Worm (Caenorhabditis elegans) whole organism, late embryonic: Measurements from ENCODE around the gene C37E2.10.

Experiments
- C08G9.2 ChIP-seq: sonication (generic microtip); optimal IDR thresholded peaks from 2 replicates; lab custom pipeline; 2016; ENCODE audit warnings: mild to moderate bottlenecking, missing genetic modification characterization, moderate library complexity, missing compliant biosample characterization
- C38D4.7 ChIP-seq: fragments of 200-800 bp; sonication (Bioruptor generic); optimal IDR thresholded peaks from 2 replicates; lab custom pipeline; 2018; ENCODE audit warnings: mild to moderate bottlenecking, missing genetic modification characterization, moderate library complexity, missing compliant biosample characterization
- ahr-1 ChIP-seq: sonication (generic microtip); optimal IDR thresholded peaks from 2 replicates; lab custom pipeline; 2016; ENCODE audit warnings: missing genetic modification characterization, missing compliant biosample characterization
- ceh-18 ChIP-seq: sonication (generic microtip); optimal IDR thresholded peaks from 2 replicates; lab custom pipeline; 2016; ENCODE audit warnings: missing genetic modification characterization, missing compliant biosample characterization
- ceh-19 ChIP-seq: fragments of 200-800 bp; sonication (Bioruptor generic); optimal IDR thresholded peaks from 2 replicates; lab custom pipeline; 2018; ENCODE audit warnings: mild to moderate bottlenecking, missing genetic modification characterization, missing compliant biosample characterization
- ceh-2 ChIP-seq: sonication (generic microtip); optimal IDR thresholded peaks from 2 replicates; lab custom pipeline; 2016; ENCODE audit warnings: missing genotype, missing genetic modification characterization, missing compliant biosample characterization
- ceh-24 ChIP-seq: sonication (generic microtip); optimal IDR thresholded peaks from 2 replicates; lab custom pipeline; 2016; ENCODE audit warnings: mild to moderate bottlenecking, missing genetic modification characterization, missing compliant biosample characterization
- ceh-31 ChIP-seq: sonication (generic microtip); optimal IDR thresholded peaks from 2 replicates; lab custom pipeline; 2016; ENCODE audit warnings: missing genetic modification characterization, missing compliant biosample characterization
- ceh-48 ChIP-seq: sonication (generic microtip); optimal IDR thresholded peaks from 2 replicates; lab custom pipeline; 2016; ENCODE audit warnings: missing genetic modification characterization, inconsistent platforms, missing compliant biosample characterization
- ceh-6 ChIP-seq: fragments of 200-800 bp; sonication (Bioruptor generic); optimal IDR thresholded peaks from 2 replicates; lab custom pipeline; 2018; ENCODE audit warnings: mild to moderate bottlenecking, missing genetic modification characterization, missing compliant biosample characterization
- ceh-9 ChIP-seq: sonication (generic microtip); optimal IDR thresholded peaks from 2 replicates; lab custom pipeline; 2016; ENCODE audit warnings: mild to moderate bottlenecking, missing genetic modification characterization, inconsistent platforms, missing compliant biosample characterization
- che-1 ChIP-seq: sonication (generic microtip); optimal IDR thresholded peaks from 2 replicates; lab custom pipeline; 2016; ENCODE audit warnings: mild to moderate bottlenecking, missing genetic modification characterization, missing compliant biosample characterization
- dve-1 ChIP-seq: sonication (generic microtip); optimal IDR thresholded peaks from 2 replicates; lab custom pipeline; 2017; ENCODE audit warnings: antibody characterized with exemption, mild to moderate bottlenecking, missing genetic modification characterization, missing compliant biosample characterization
- elt-4 ChIP-seq: sonication (generic microtip); optimal IDR thresholded peaks from 2 replicates; lab custom pipeline; 2016; ENCODE audit warnings: missing genetic modification characterization, missing compliant biosample characterization
- eyg-1 ChIP-seq: sonication (generic microtip); optimal IDR thresholded peaks from 2 replicates; lab custom pipeline; 2016; ENCODE audit warnings: missing genotype, missing genetic modification characterization, missing compliant biosample characterization
- fax-1 ChIP-seq: sonication (generic microtip); optimal IDR thresholded peaks from 2 replicates; lab custom pipeline; 2016; ENCODE audit warnings: missing genotype, missing genetic modification characterization, missing compliant biosample characterization
- fkh-10 ChIP-seq: fragments of 150-350 bp; optimal IDR thresholded peaks from 2 replicates; lab custom pipeline; 2014; ENCODE audit warnings: missing biosample characterization, missing genetic modification reagents, missing genetic modification characterization
- gmeb-2 ChIP-seq: sonication (generic microtip); optimal IDR thresholded peaks from 2 replicates; lab custom pipeline; 2016; ENCODE audit warnings: missing genetic modification characterization, inconsistent platforms, missing compliant biosample characterization
- hlh-13 ChIP-seq: fragments of 200-800 bp; sonication (Bioruptor generic); optimal IDR thresholded peaks from 2 replicates; lab custom pipeline; 2018; ENCODE audit warnings: mild to moderate bottlenecking, missing genetic modification characterization, missing compliant biosample characterization
- hlh-6 ChIP-seq: sonication (generic microtip); optimal IDR thresholded peaks from 2 replicates; lab custom pipeline; 2016; ENCODE audit warnings: missing genotype, missing genetic modification characterization, missing compliant biosample characterization
- lim-6 ChIP-seq: sonication (generic microtip); optimal IDR thresholded peaks from 2 replicates; lab custom pipeline; 2016; ENCODE audit warnings: missing genetic modification characterization, missing compliant biosample characterization
- mec-3 ChIP-seq: sonication (generic microtip); optimal IDR thresholded peaks from 2 replicates; lab custom pipeline; 2016; ENCODE audit warnings: borderline replicate concordance, missing genetic modification characterization, missing compliant biosample characterization
- nfya-1 ChIP-seq: sonication (generic microtip); optimal IDR thresholded peaks from 2 replicates; lab custom pipeline; 2017; ENCODE audit warnings: missing genetic modification characterization, mild to moderate bottlenecking, missing compliant biosample characterization, antibody characterized with exemption, moderate library complexity
- nhr-11 ChIP-seq: fragments of 150-350 bp; optimal IDR thresholded peaks from 2 replicates; lab custom pipeline; 2014; ENCODE audit warnings: missing biosample characterization, missing genetic modification characterization
- npax-4 ChIP-seq: sonication (generic microtip); optimal IDR thresholded peaks from 2 replicates; lab custom pipeline; 2016; ENCODE audit warnings: missing genetic modification characterization, missing compliant biosample characterization
- pag-3 ChIP-seq: sonication (generic microtip); optimal IDR thresholded peaks from 2 replicates; lab custom pipeline; 2016; ENCODE audit warnings: missing compliant biosample characterization, missing genetic modification characterization, borderline replicate concordance
- pat-9 ChIP-seq: fragments of 200-800 bp; sonication (Bioruptor generic); optimal IDR thresholded peaks from 2 replicates; lab custom pipeline; 2018; ENCODE audit warnings: mild to moderate bottlenecking, missing genetic modification characterization, moderate library complexity, missing compliant biosample characterization
- pha-2 ChIP-seq: sonication (generic microtip); optimal IDR thresholded peaks from 2 replicates; lab custom pipeline; 2017; ENCODE audit warnings: mild to moderate bottlenecking, missing genetic modification characterization, missing compliant biosample characterization
- pha-4 ChIP-seq: fragments of 150-350 bp; optimal IDR thresholded peaks from 2 replicates; lab custom pipeline; 2018; ENCODE audit warnings: missing biosample characterization, missing genetic modification reagents, missing genetic modification characterization
- pqm-1 ChIP-seq: sonication (generic microtip); optimal IDR thresholded peaks from 2 replicates; lab custom pipeline; 2016; ENCODE audit warnings: missing genetic modification characterization, missing compliant biosample characterization
- pros-1 ChIP-seq: fragments of 150-350 bp; optimal IDR thresholded peaks from 2 replicates; lab custom pipeline; 2014; ENCODE audit warnings: missing biosample characterization, missing genetic modification reagents, missing genetic modification characterization
- rnt-1 ChIP-seq: sonication (generic microtip); optimal IDR thresholded peaks from 2 replicates; lab custom pipeline; 2016; ENCODE audit warnings: missing genetic modification characterization, missing compliant biosample characterization
- sdc-2 ChIP-seq: sonication (generic microtip); optimal IDR thresholded peaks from 2 replicates; lab custom pipeline; 2016; ENCODE audit warnings: missing genotype, missing genetic modification characterization, missing compliant biosample characterization
- sox-2 ChIP-seq: fragments of 200-800 bp; sonication (Bioruptor generic); IDR thresholded peaks from 2 replicates; pipeline ENCODE4 v1.3.6; 2022; ENCODE audit warnings: missing genetic modification reagents, missing genetic modification characterization, missing compliant biosample characterization
- sox-4 ChIP-seq: sonication (generic microtip); optimal IDR thresholded peaks from 2 replicates; lab custom pipeline; 2017; ENCODE audit warnings: mild to moderate bottlenecking, missing genetic modification characterization, inconsistent platforms, missing compliant biosample characterization
- syd-9 ChIP-seq: sonication (generic microtip); optimal IDR thresholded peaks from 2 replicates; lab custom pipeline; 2016; ENCODE audit warnings: mild to moderate bottlenecking, missing genetic modification characterization, moderate library complexity, missing compliant biosample characterization
- tbx-7 ChIP-seq: sonication (generic microtip); optimal IDR thresholded peaks from 2 replicates; lab custom pipeline; 2016; ENCODE audit warnings: missing genotype, missing genetic modification characterization, missing compliant biosample characterization
- ttx-3 ChIP-seq: sonication (generic microtip); optimal IDR thresholded peaks from 2 replicates; lab custom pipeline; 2016; ENCODE audit warnings: missing genetic modification reagents, missing genetic modification characterization, missing compliant biosample characterization
- unc-42 ChIP-seq: sonication (generic microtip); optimal IDR thresholded peaks from 2 replicates; lab custom pipeline; 2016; ENCODE audit warnings: missing genotype, missing genetic modification characterization, missing compliant biosample characterization
- unc-55 ChIP-seq: sonication (generic microtip); optimal IDR thresholded peaks from 2 replicates; lab custom pipeline; 2017; ENCODE audit warnings: missing biosample characterization, missing genetic modification reagents, missing genetic modification characterization
- zip-5 ChIP-seq: sonication (generic microtip); optimal IDR thresholded peaks from 2 replicates; lab custom pipeline; 2016; ENCODE audit warnings: missing genetic modification characterization, missing compliant biosample characterization
- ztf-16 ChIP-seq: sonication (generic microtip); optimal IDR thresholded peaks from 2 replicates; lab custom pipeline; 2017; ENCODE audit warnings: missing genetic modification characterization, missing compliant biosample characterization

C37E2.10 gene

ce11 chrX:14147400-14147799, 31.4 kb upstream of the C37E2.10 start, which contains the start of gene akt-2:
Gene akt-2 (plus strand): TSS chrX:14147700.
- TF ChIP-seq gmeb-2 (no peak), pag-3 (tag; lab: Kevin White, UChicago) (no peak), pat-9 (no peak), syd-9 (tag; lab: Kevin White, UChicago) (no peak), zip-5 (tag; lab: Kevin White, UChicago) (no peak), rnt-1 (tag; lab: Kevin White, UChicago) (no peak)

DNA sequence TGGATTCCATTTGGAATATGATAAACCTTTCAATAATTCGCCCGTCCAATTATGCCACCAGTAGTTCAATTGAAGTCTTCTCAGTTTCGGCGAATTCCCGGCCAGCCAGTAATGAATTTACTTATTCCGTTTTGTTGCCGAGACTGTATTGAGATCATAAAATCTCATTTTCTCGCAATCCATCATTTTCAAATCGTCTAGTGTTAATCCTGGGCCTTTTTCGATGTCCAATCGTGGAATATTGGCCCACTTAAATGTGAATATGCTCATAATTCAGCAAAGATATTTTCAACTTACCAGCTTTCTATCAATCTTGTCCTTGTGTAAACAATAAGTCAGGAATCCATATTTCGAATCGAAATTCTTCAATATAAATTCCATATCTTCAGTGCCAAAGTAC, 26.1 kb upstream of the C37E2.10 start:
- TF ChIP-seq tbx-7 (tag; lab: Kevin White, UChicago), result no peak
- no peak for TF ChIP-seq pha-4 (tag; lab: Kevin White, UChicago)
- TF ChIP-seq, all 69 proteins: peak for 0

ce11 chrX:14156913-14157312, 21.9 kb upstream of the C37E2.10 start, which contains the start of gene ceh-90:
Gene ceh-90 (minus strand): TSS chrX:14157013.
- TF ChIP-seq mec-3 (no peak), ceh-48 (no peak), pha-2 (tag; lab: Kevin White, UChicago) (no peak), elt-4 (no peak), sox-4 (tag; lab: Kevin White, UChicago) (no peak), rnt-1 (tag; lab: Kevin White, UChicago) (no peak), dve-1 (tag; lab: Kevin White, UChicago) (no peak), ceh-18 (tag; lab: Kevin White, UChicago) (no peak), hlh-6 (tag; lab: Kevin White, UChicago) (no peak), sox-2 (no peak), ceh-9 (no peak), C38D4.7 (GFP tag; lab: Kevin White, UChicago) (no peak), ahr-1 (tag; lab: Kevin White, UChicago) (no peak), che-1 (tag; lab: Kevin White, UChicago) (no peak), pqm-1 (tag; lab: Kevin White, UChicago) (no peak), sdc-2 (tag; lab: Kevin White, UChicago) (no peak), ceh-24 (tag; lab: Kevin White, UChicago) (no peak), ceh-31 (no peak), ztf-16 (tag; lab: Kevin White, UChicago) (no peak)

ce11 chrX:14161684-14162347, 17.0 kb upstream of the C37E2.10 start, which contains the start of gene lgc-25:
Gene lgc-25 (minus strand): TSS chrX:14161734.
- TF ChIP-seq zip-5 (tag; lab: Kevin White, UChicago) (no peak), ttx-3 (tag; lab: Kevin White, UChicago) (no peak), rnt-1 (tag; lab: Kevin White, UChicago) (no peak), hlh-13 (GFP tag; lab: Kevin White, UChicago) (no peak), unc-55 (GFP tag; lab: Kevin White, UChicago) (no peak), pros-1 (no peak), unc-42 (tag; lab: Kevin White, UChicago) (no peak), ceh-2 (tag; lab: Kevin White, UChicago) (no peak), hlh-6 (tag; lab: Kevin White, UChicago) (no peak), pha-2 (tag; lab: Kevin White, UChicago) (no peak), nhr-11 (tag; lab: Kevin White, UChicago) (no peak), lim-6 (no peak)

DNA sequence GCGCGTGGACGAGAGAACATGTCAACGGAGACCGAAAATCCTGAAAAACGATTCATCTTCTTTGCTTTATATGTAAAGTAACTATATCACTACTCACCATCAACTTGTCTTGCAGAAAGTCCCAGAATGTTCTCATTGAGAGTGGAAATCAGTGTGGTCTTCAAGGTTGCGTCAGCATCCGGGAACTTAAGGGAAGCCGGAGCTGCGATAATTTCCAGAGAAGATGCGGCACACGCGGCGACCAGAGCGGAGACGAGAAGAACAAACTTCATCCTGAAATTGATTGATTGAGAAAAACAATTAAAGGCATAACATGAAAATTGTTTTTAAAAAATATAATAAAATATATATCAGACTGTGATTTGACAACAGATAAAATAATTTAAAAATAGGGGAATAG, 14.6 kb upstream of the C37E2.10 start, which contains the start of gene vha-20:
TSS of gene vha-20 (minus strand) at position 273 of the 400 bp plus-strand sequence.
- TF ChIP-seq ceh-19 (GFP tag; lab: Kevin White, UChicago) (no peak), fax-1 (tag; lab: Kevin White, UChicago) (no peak), ceh-48 (no peak), fkh-10 (no peak), unc-55 (GFP tag; lab: Kevin White, UChicago) (no peak), npax-4 (tag; lab: Kevin White, UChicago) (no peak), zip-5 (tag; lab: Kevin White, UChicago) (no peak), sox-4 (tag; lab: Kevin White, UChicago) (no peak), eyg-1 (tag; lab: Kevin White, UChicago) (no peak), pros-1 (no peak), C08G9.2 (tag; lab: Kevin White, UChicago) (no peak), nfya-1 (no peak), ceh-6 (GFP tag; lab: Kevin White, UChicago) (no peak)
